Fruit fly (Drosophila melanogaster) whole organism, embryonic: ENCODE measurements around the gene glu.
A peak's percentile ranks its signal among the peaks of the same experiment; 100 is the strongest.

Experiments
- Bgb ChIP-seq: fragments of 200-800 bp; sonication (Bioruptor generic); IDR thresholded peaks from 2 replicates; pipeline ENCODE4 v1.3.6; 2022; ENCODE audit warnings: missing biosample characterization, missing genetic modification characterization; ENCODE audit not compliant: partially characterized antibody
- CG10366 ChIP-seq: fragments of 200-800 bp; sonication (Bioruptor generic); IDR thresholded peaks from 2 replicates; pipeline ENCODE4 v1.3.6; 2022; ENCODE audit warnings: missing biosample characterization, missing genetic modification characterization
- CG10543 ChIP-seq: fragments of 200-800 bp; sonication (Bioruptor generic); optimal IDR thresholded peaks from 3 replicates; lab custom pipeline; 2017; ENCODE audit warnings: missing biosample characterization, mild to moderate bottlenecking, missing genetic modification characterization, moderate library complexity
- CG12744 ChIP-seq: fragments of 200-800 bp; sonication (Bioruptor generic); optimal IDR thresholded peaks from 2 replicates; lab custom pipeline; 2016; ENCODE audit warnings: missing biosample characterization, missing genetic modification characterization
- CG12942 ChIP-seq: fragments of 200-800 bp; sonication (Bioruptor generic); optimal IDR thresholded peaks from 3 replicates; lab custom pipeline; 2016; ENCODE audit warnings: missing biosample characterization, missing genetic modification characterization
- CG15269 ChIP-seq: fragments of 200-800 bp; sonication (Bioruptor generic); optimal IDR thresholded peaks from 2 replicates; lab custom pipeline; 2018; ENCODE audit warnings: missing biosample characterization, mild to moderate bottlenecking, missing genetic modification characterization, moderate library complexity
- CG1647 ChIP-seq: fragments of 200-800 bp; sonication (Bioruptor generic); optimal IDR thresholded peaks from 3 replicates; lab custom pipeline; 2016; ENCODE audit warnings: missing biosample characterization, missing genetic modification characterization
- CG16779 ChIP-seq: fragments of 200-800 bp; sonication (Bioruptor generic); IDR thresholded peaks from 2 replicates; pipeline ENCODE4 v1.3.6; 2022; ENCODE audit warnings: missing biosample characterization, missing genetic modification characterization
- CG18011 ChIP-seq: fragments of 200-800 bp; sonication (Bioruptor generic); optimal IDR thresholded peaks from 2 replicates; lab custom pipeline; 2017; ENCODE audit warnings: missing biosample characterization, missing genetic modification characterization, mild to moderate bottlenecking, moderate library complexity, missing genotype
- CG4282 ChIP-seq: fragments of 200-800 bp; sonication (Bioruptor generic); optimal IDR thresholded peaks from 2 replicates; lab custom pipeline; 2016; ENCODE audit warnings: missing biosample characterization, missing genetic modification characterization
- CG4707 ChIP-seq: fragments of 200-800 bp; sonication (Bioruptor generic); optimal IDR thresholded peaks from 2 replicates; lab custom pipeline; 2018; ENCODE audit warnings: missing biosample characterization, mild to moderate bottlenecking, missing genetic modification characterization, moderate library complexity
- CG7786 ChIP-seq: fragments of 200-800 bp; sonication (Bioruptor generic); optimal IDR thresholded peaks from 2 replicates; lab custom pipeline; 2016; ENCODE audit warnings: missing biosample characterization, missing genetic modification characterization
- CG8089 ChIP-seq: fragments of 200-800 bp; sonication (Bioruptor generic); optimal IDR thresholded peaks from 3 replicates; lab custom pipeline; 2016; ENCODE audit warnings: missing biosample characterization, missing genetic modification characterization
- CG9215 ChIP-seq: fragments of 200-800 bp; sonication (Bioruptor generic); IDR thresholded peaks from 2 replicates; pipeline ENCODE4 v1.3.6; 2022; ENCODE audit warnings: missing biosample characterization, missing genetic modification characterization
- CG9609 ChIP-seq: fragments of 200-800 bp; sonication (Bioruptor generic); optimal IDR thresholded peaks from 3 replicates; lab custom pipeline; 2016; ENCODE audit warnings: missing biosample characterization, missing genetic modification characterization
- Dip3 ChIP-seq: fragments of 200-800 bp; sonication (Bioruptor generic); optimal IDR thresholded peaks from 3 replicates; lab custom pipeline; 2016; ENCODE audit warnings: missing biosample characterization, missing genetic modification characterization
- Doc3 ChIP-seq: fragments of 200-800 bp; sonication (Bioruptor generic); IDR thresholded peaks from 3 replicates; pipeline ENCODE4 v1.3.6; 2022; ENCODE audit warnings: missing biosample characterization, missing genetic modification characterization; ENCODE audit not compliant: partially characterized antibody
- Dp ChIP-seq: fragments of 200-800 bp; sonication (Bioruptor generic); optimal IDR thresholded peaks from 2 replicates; lab custom pipeline; 2018; ENCODE audit warnings: missing biosample characterization, mild to moderate bottlenecking, missing genetic modification characterization, moderate library complexity
- Elba2 ChIP-seq: fragments of 200-800 bp; sonication (Bioruptor generic); optimal IDR thresholded peaks from 3 replicates; lab custom pipeline; 2016; ENCODE audit warnings: missing biosample characterization, missing genetic modification characterization
- Ets65A ChIP-seq: fragments of 200-800 bp; sonication (Bioruptor generic); peaks from one replicate; lab custom pipeline; 2016; ENCODE audit warnings: missing biosample characterization, missing genetic modification characterization
- Fer2 ChIP-seq: fragments of 200-800 bp; sonication (Bioruptor generic); optimal IDR thresholded peaks from 2 replicates; lab custom pipeline; 2018; ENCODE audit warnings: missing biosample characterization, mild to moderate bottlenecking, missing genetic modification characterization, moderate library complexity
- GATAe ChIP-seq: fragments of 200-800 bp; sonication (Bioruptor generic); conservative IDR thresholded peaks from 2 replicates; pipeline ENCODE4 v1.3.6; 2022; ENCODE audit warnings: missing biosample characterization, missing genetic modification characterization
- HmgD ChIP-seq: fragments of 200-800 bp; sonication (Bioruptor generic); optimal IDR thresholded peaks from 3 replicates; lab custom pipeline; 2016; ENCODE audit warnings: missing biosample characterization, missing genetic modification characterization
- Hmr ChIP-seq: fragments of 200-800 bp; sonication (Bioruptor generic); optimal IDR thresholded peaks from 3 replicates; lab custom pipeline; 2017; ENCODE audit warnings: mild to moderate bottlenecking, missing biosample characterization, missing genetic modification reagents, missing genetic modification characterization
- Jarid2 ChIP-seq: fragments of 200-800 bp; sonication (Bioruptor generic); optimal IDR thresholded peaks from 3 replicates; lab custom pipeline; 2017; ENCODE audit warnings: mild to moderate bottlenecking, missing biosample characterization, missing genetic modification reagents, missing genetic modification characterization
- Lpt ChIP-seq: fragments of >200 bp; optimal IDR thresholded peaks from 2 replicates; lab custom pipeline; 2018; ENCODE audit warnings: missing biosample characterization, missing genetic modification characterization
- PHDP ChIP-seq: fragments of 200-800 bp; sonication (Bioruptor generic); optimal IDR thresholded peaks from 3 replicates; lab custom pipeline; 2018; ENCODE audit warnings: missing biosample characterization, mild to moderate bottlenecking, missing genetic modification characterization, moderate library complexity
- Sry-β ChIP-seq: fragments of 200-800 bp; sonication (Bioruptor generic); optimal IDR thresholded peaks from 2 replicates; lab custom pipeline; 2018; ENCODE audit warnings: missing biosample characterization, mild to moderate bottlenecking, missing genetic modification characterization, moderate library complexity
- Usf ChIP-seq: fragments of 200-800 bp; sonication (Bioruptor generic); optimal IDR thresholded peaks from 2 replicates; lab custom pipeline; 2017; ENCODE audit warnings: missing genotype, missing biosample characterization, missing genetic modification characterization
- exex ChIP-seq: fragments of 200-800 bp; sonication (Bioruptor generic); optimal IDR thresholded peaks from 4 replicates; lab custom pipeline; 2018; ENCODE audit warnings: missing biosample characterization, mild to moderate bottlenecking, missing genetic modification characterization, moderate library complexity
- gce ChIP-seq: fragments of 200-800 bp; sonication (Bioruptor generic); IDR thresholded peaks from 3 replicates; pipeline ENCODE4 v1.3.6; 2022; ENCODE audit warnings: missing biosample characterization, missing genetic modification characterization
- gcm ChIP-seq: fragments of 200-800 bp; sonication (Bioruptor generic); optimal IDR thresholded peaks from 2 replicates; lab custom pipeline; 2019; ENCODE audit warnings: missing biosample characterization, mild to moderate bottlenecking, missing genetic modification characterization, moderate library complexity
- h ChIP-seq: fragments of >200 bp; optimal IDR thresholded peaks from 2 replicates; lab custom pipeline; 2017
- hbn ChIP-seq: fragments of 200-800 bp; sonication (Bioruptor generic); IDR thresholded peaks from 2 replicates; pipeline ENCODE4 v1.3.6; 2022; ENCODE audit warnings: missing biosample characterization, missing genetic modification characterization; ENCODE audit not compliant: partially characterized antibody
- kni ChIP-seq: fragments of 200-800 bp; sonication (Bioruptor generic); optimal IDR thresholded peaks from 3 replicates; lab custom pipeline; 2017; ENCODE audit warnings: mild to moderate bottlenecking, missing biosample characterization, missing genetic modification reagents, missing genetic modification characterization
- knrl ChIP-seq: fragments of 200-800 bp; sonication (Bioruptor generic); IDR thresholded peaks from 3 replicates; pipeline ENCODE4 v1.3.6; 2022; ENCODE audit warnings: missing biosample characterization, missing genetic modification characterization; ENCODE audit not compliant: partially characterized antibody
- lmd ChIP-seq: fragments of 200-800 bp; sonication (Bioruptor generic); IDR thresholded peaks from 2 replicates; pipeline ENCODE4 v1.3.6; 2022; ENCODE audit warnings: missing biosample characterization, missing genetic modification characterization
- mld ChIP-seq: fragments of 200-800 bp; sonication (Bioruptor generic); IDR thresholded peaks from 3 replicates; pipeline ENCODE4 v1.3.6; 2022; ENCODE audit warnings: missing biosample characterization, missing genetic modification characterization; ENCODE audit not compliant: partially characterized antibody
- nmo ChIP-seq: fragments of 200-800 bp; sonication (Bioruptor generic); optimal IDR thresholded peaks from 2 replicates; lab custom pipeline; 2018; ENCODE audit warnings: missing biosample characterization, mild to moderate bottlenecking, missing genetic modification characterization, moderate library complexity
- pb ChIP-seq: fragments of 200-800 bp; sonication (Bioruptor generic); optimal IDR thresholded peaks from 3 replicates; lab custom pipeline; 2016; ENCODE audit warnings: missing biosample characterization, missing genetic modification characterization
- pnt ChIP-seq: fragments of 200-800 bp; sonication (Bioruptor generic); optimal IDR thresholded peaks from 3 replicates; lab custom pipeline; 2016; ENCODE audit warnings: missing biosample characterization, missing genetic modification characterization
- pros ChIP-seq: fragments of 200-800 bp; sonication (Bioruptor generic); optimal IDR thresholded peaks from 3 replicates; lab custom pipeline; 2019; ENCODE audit warnings: missing biosample characterization, mild to moderate bottlenecking, missing genetic modification characterization, moderate library complexity
- pzg ChIP-seq: fragments of 200-800 bp; sonication (Bioruptor generic); optimal IDR thresholded peaks from 3 replicates; lab custom pipeline; 2018; ENCODE audit warnings: missing biosample characterization, mild to moderate bottlenecking, missing genetic modification characterization, moderate library complexity
- seq ChIP-seq: fragments of 200-800 bp; sonication (Bioruptor generic); IDR thresholded peaks from 2 replicates; pipeline ENCODE4 v1.3.6; 2022; ENCODE audit warnings: missing biosample characterization, missing genetic modification characterization
- so ChIP-seq: fragments of 200-800 bp; sonication (Bioruptor generic); IDR thresholded peaks from 3 replicates; pipeline ENCODE4 v1.3.6; 2022; ENCODE audit warnings: missing biosample characterization, missing genetic modification characterization
- sqz ChIP-seq: fragments of 200-800 bp; sonication (Bioruptor generic); optimal IDR thresholded peaks from 3 replicates; lab custom pipeline; 2018; ENCODE audit warnings: missing biosample characterization, mild to moderate bottlenecking, missing genetic modification characterization
- ssp ChIP-seq: fragments of 200-800 bp; sonication (Bioruptor generic); IDR thresholded peaks from 2 replicates; pipeline ENCODE4 v1.3.6; 2022; ENCODE audit warnings: missing biosample characterization, missing genetic modification characterization
- tup ChIP-seq: fragments of 200-800 bp; sonication (Bioruptor generic); optimal IDR thresholded peaks from 2 replicates; lab custom pipeline; 2016; ENCODE audit warnings: missing biosample characterization, mild to moderate bottlenecking, missing genetic modification characterization, moderate library complexity
- usp ChIP-seq: fragments of >200 bp; optimal IDR thresholded peaks from 2 replicates; lab custom pipeline; 2017; ENCODE audit warnings: missing biosample characterization, missing genetic modification characterization
- wek ChIP-seq: fragments of 200-800 bp; sonication (Bioruptor generic); optimal IDR thresholded peaks from 3 replicates; lab custom pipeline; 2018; ENCODE audit warnings: missing biosample characterization, mild to moderate bottlenecking, missing genetic modification characterization, moderate library complexity
- yki ChIP-seq: fragments of >200 bp; optimal IDR thresholded peaks from 3 replicates; lab custom pipeline; 2018

glu gene

dm6 chr2L:16684908-16685611, 53.1 kb downstream of the glu start (continued):
- TF ChIP-seq Jarid2 (peak; percentile 34), tup (GFP tag; lab: Kevin White, UChicago) (no peak), CG9609 (GFP tag; lab: Kevin White, UChicago) (no peak), CG15269 (peak; percentile 77), pb (GFP tag; lab: Kevin White, UChicago) (no peak), kni (GFP tag; lab: Kevin White, UChicago) (no peak), ssp (GFP tag; lab: Robert Waterston, UW) (no peak; the same call in 1 of the 2 replicates), CG8089 (no peak), Lpt (GFP tag; lab: Kevin White, UChicago) (no peak), Ets65A (GFP tag; lab: Kevin White, UChicago) (no peak), GATAe (GFP tag; lab: Robert Waterston, UW) (no peak), pros (GFP tag; lab: Kevin White, UChicago) (no peak), Usf (GFP tag; lab: Kevin White, UChicago) (no peak), lmd (GFP tag; lab: Robert Waterston, UW) (peak; percentile 52), gcm (peak; percentile 55), pnt (GFP tag; lab: Kevin White, UChicago) (no peak), Dip3 (GFP tag; lab: Kevin White, UChicago) (no peak), CG18011 (GFP tag; lab: Kevin White, UChicago) (no peak), Fer2 (peak; percentile 9), CG4282 (GFP tag; lab: Kevin White, UChicago) (no peak), wek (no peak), Bgb (GFP tag; lab: Robert Waterston, UW) (no peak), Dp (GFP tag; lab: Kevin White, UChicago) (no peak), CG12744 (no peak), nmo (peak; percentile 75), exex (no peak), Elba2 (GFP tag; lab: Kevin White, UChicago) (no peak), CG12942 (no peak), CG16779 (GFP tag; lab: Robert Waterston, UW) (no peak), h (lab: Kevin White, UChicago) (no peak), usp (no peak), CG9215 (GFP tag; lab: Robert Waterston, UW) (no peak), gce (GFP tag; lab: Robert Waterston, UW) (no peak), knrl (GFP tag; lab: Robert Waterston, UW) (no peak), so (no peak), mld (no peak), Sry-β (GFP tag; lab: Kevin White, UChicago) (no peak), PHDP (peak; percentile 80), HmgD (GFP tag; lab: Kevin White, UChicago) (no peak), CG4707 (GFP tag; lab: Kevin White, UChicago) (peak; percentile 65), hbn (0 out of 2 replicates have a peak, but pooled peaks have one; percentile 18), pzg (GFP tag; lab: Kevin White, UChicago) (no peak), CG10366 (no peak), CG1647 (GFP tag; lab: Kevin White, UChicago) (no peak), sqz (GFP tag; lab: Kevin White, UChicago) (no peak), Hmr (peak; percentile 78), Doc3 (GFP tag; lab: Robert Waterston, UW) (no peak), CG10543 (GFP tag; lab: Kevin White, UChicago) (peak; percentile 40), yki (lab: Kevin White, UChicago) (peak; percentile 16), seq (GFP tag; lab: Robert Waterston, UW) (no peak), CG7786 (GFP tag; lab: Kevin White, UChicago) (no peak)
